Fruit fly (Drosophila melanogaster): ENCODE data around the gene CG33630.

The CG33630 gene

dm6 chr3R:10109212-10109880 is 46.9 kb downstream of the CG33630 start (continued):
- TF ChIP-seq CG10543 (GFP tag; optimal IDR thresholded peaks at IDR 0.05) = peak; percentile 19
- 0 out of 2 replicates have a peak, but pooled peaks have one; percentile 17 for TF ChIP-seq ara (GFP tag; IDR thresholded peaks at IDR 0.05)
- TF ChIP-seq sob (GFP tag; IDR thresholded peaks at IDR 0.05) = no peak
- no peak for TF ChIP-seq Xbp1 (GFP tag; optimal IDR thresholded peaks at IDR 0.05)
- TF ChIP-seq CG1647 (GFP tag; optimal IDR thresholded peaks at IDR 0.05) = no peak
- TF ChIP-seq onecut (GFP tag; IDR thresholded peaks at IDR 0.05) = peak; percentile 56; the same call in 1 of the 2 replicates
- peak; percentile 94 to 95 for TF ChIP-seq insv (GFP tag; optimal IDR thresholded peaks at IDR 0.05)
- TF ChIP-seq pho (GFP tag; optimal IDR thresholded peaks at IDR 0.05) = no peak
- peak; percentile 84 for TF ChIP-seq vvl (GFP tag; IDR thresholded peaks at IDR 0.05)
- TF ChIP-seq dm (GFP tag; optimal IDR thresholded peaks at IDR 0.05) = peak; percentile 10
- no peak for TF ChIP-seq CoRest (tag; optimal IDR thresholded peaks at IDR 0.05)
- no peak for TF ChIP-seq zen2 (GFP tag; IDR thresholded peaks at IDR 0.05; ENCODE audit: partially characterized antibody)
- no peak for TF ChIP-seq ap (GFP tag; IDR thresholded peaks at IDR 0.05)
- TF ChIP-seq CG11456 (GFP tag; IDR thresholded peaks at IDR 0.05) = no peak
- no peak for TF ChIP-seq Lim3 (GFP tag; IDR thresholded peaks at IDR 0.05)
- no peak for TF ChIP-seq CG3726 (GFP tag; IDR thresholded peaks at IDR 0.05)
- TF ChIP-seq tio (GFP tag; optimal IDR thresholded peaks at IDR 0.05) = no peak
- peak; percentile 45; the same call in 1 of the 2 replicates for TF ChIP-seq unc-4 (GFP tag; IDR thresholded peaks at IDR 0.05; ENCODE audit: partially characterized antibody)
- peak; percentile 1 for TF ChIP-seq YL-1 (GFP tag; optimal IDR thresholded peaks at IDR 0.05)
- no peak for TF ChIP-seq ato (GFP tag; IDR thresholded peaks at IDR 0.05; ENCODE audit: partially characterized antibody)
- no peak for TF ChIP-seq Nf-YB (GFP tag; optimal IDR thresholded peaks at IDR 0.05)
- TF ChIP-seq Kr (GFP tag; optimal IDR thresholded peaks at IDR 0.05) = no peak
- TF ChIP-seq kah (GFP tag; optimal IDR thresholded peaks at IDR 0.05) = peak; percentile 45
- peak; percentile 97 to 98 for TF ChIP-seq Trl (optimal IDR thresholded peaks at IDR 0.05)
- TF ChIP-seq Trl (GFP tag; optimal IDR thresholded peaks at IDR 0.05) = peak; percentile 2

dm6 chr3R:10109938-10110337 is 47.5 kb downstream of the CG33630 start, which contains the start of gene Fmr1:
TSS of gene Fmr1 (minus strand) at chr3R:10110121.
- TF ChIP-seq ab (GFP tag; optimal IDR thresholded peaks at IDR 0.05) (no peak), Lpt (GFP tag; optimal IDR thresholded peaks at IDR 0.05) (no peak), gro (GFP tag; optimal IDR thresholded peaks at IDR 0.05) (no peak), Hr78 (GFP tag; optimal IDR thresholded peaks at IDR 0.05) (no peak), CG18262 (tag; optimal IDR thresholded peaks at IDR 0.05) (peak; percentile 17), cwo (GFP tag; optimal IDR thresholded peaks at IDR 0.05) (no peak), NK7.1 (GFP tag; optimal IDR thresholded peaks at IDR 0.05) (no peak), CG10431 (GFP tag; optimal IDR thresholded peaks at IDR 0.05) (no peak), Ada2b (GFP tag; IDR thresholded peaks at IDR 0.05) (no peak; the same call in 1 of the 2 replicates), Asciz (GFP tag; optimal IDR thresholded peaks at IDR 0.05) (no peak), tin (GFP tag; optimal IDR thresholded peaks at IDR 0.05) (peak; percentile 29), Atf3 (GFP tag; optimal IDR thresholded peaks at IDR 0.05) (peak; percentile 7), Sry-δ (GFP tag; optimal IDR thresholded peaks at IDR 0.05) (peak; percentile 71), CG31224 (GFP tag; IDR thresholded peaks at IDR 0.05) (no peak), Dbx (GFP tag; IDR thresholded peaks at IDR 0.05) (peak; percentile 37; the same call in 1 of the 3 replicates), Mes4 (GFP tag; optimal IDR thresholded peaks at IDR 0.05) (peak; percentile 4), ase (GFP tag; IDR thresholded peaks at IDR 0.05) (no peak), pnt (GFP tag; optimal IDR thresholded peaks at IDR 0.05) (peak; percentile 62), Side (GFP tag; optimal IDR thresholded peaks at IDR 0.05) (peak; percentile 27), CG2116 (GFP tag; optimal IDR thresholded peaks at IDR 0.05) (peak; percentile 100), Sox100B (GFP tag; optimal IDR thresholded peaks at IDR 0.05) (no peak), CG3281 (GFP tag; optimal IDR thresholded peaks at IDR 0.05) (peak; percentile 100), da (GFP tag; optimal IDR thresholded peaks at IDR 0.05) (peak; percentile 45), Usf (GFP tag; optimal IDR thresholded peaks at IDR 0.05) (no peak), CG9609 (GFP tag; optimal IDR thresholded peaks at IDR 0.05) (peak; percentile 64), fd96Cb (tag; optimal IDR thresholded peaks at IDR 0.05) (no peak), CG11723 (GFP tag; optimal IDR thresholded peaks at IDR 0.05) (peak; percentile 41)

Measured in whole organism, embryonic.